Fruit fly (Drosophila melanogaster) whole organism, embryonic: ENCODE results near the gene CG12177.
A peak's percentile ranks its signal among the peaks of the same experiment; 100 is the strongest.

Source experiments
- Bgb ChIP-seq: fragments of 200-800 bp; sonication (Bioruptor generic); IDR thresholded peaks from 2 replicates; pipeline ENCODE4 v1.3.6; 2022; ENCODE audit warnings: missing biosample characterization, missing genetic modification characterization; ENCODE audit not compliant: partially characterized antibody
- CG10565 ChIP-seq: fragments of 200-800 bp; sonication (Bioruptor generic); optimal IDR thresholded peaks from 3 replicates; lab custom pipeline; 2016; ENCODE audit warnings: missing biosample characterization, mild to moderate bottlenecking, missing genetic modification characterization
- CG13424 ChIP-seq: fragments of 200-800 bp; sonication (Bioruptor generic); optimal IDR thresholded peaks from 2 replicates; lab custom pipeline; 2019; ENCODE audit warnings: missing biosample characterization, mild to moderate bottlenecking, missing genetic modification characterization, moderate library complexity
- CG17359 ChIP-seq: fragments of 200-800 bp; sonication (Bioruptor generic); optimal IDR thresholded peaks from 3 replicates; lab custom pipeline; 2018; ENCODE audit warnings: missing biosample characterization, mild to moderate bottlenecking, missing genetic modification characterization, moderate library complexity
- CG30020 ChIP-seq: fragments of 200-800 bp; optimal IDR thresholded peaks from 2 replicates; lab custom pipeline; 2019; ENCODE audit warnings: missing biosample characterization, mild to moderate bottlenecking, missing genetic modification characterization, moderate library complexity
- CG3065 ChIP-seq: fragments of 200-800 bp; sonication (Bioruptor generic); optimal IDR thresholded peaks from 2 replicates; lab custom pipeline; 2016; ENCODE audit warnings: missing biosample characterization, missing genetic modification characterization
- CG33213 ChIP-seq: fragments of 200-800 bp; sonication (Bioruptor generic); optimal IDR thresholded peaks from 3 replicates; lab custom pipeline; 2016; ENCODE audit warnings: missing biosample characterization, missing genetic modification characterization
- CG5180 ChIP-seq: fragments of 200-800 bp; sonication (Bioruptor generic); optimal IDR thresholded peaks from 3 replicates; lab custom pipeline; 2017; ENCODE audit warnings: missing biosample characterization, missing genetic modification characterization, mild to moderate bottlenecking, moderate library complexity, missing genetic modification reagents
- CG5953 ChIP-seq: fragments of 200-800 bp; sonication (Bioruptor generic); IDR thresholded peaks from 2 replicates; pipeline ENCODE4 v1.3.6; 2022; ENCODE audit warnings: missing biosample characterization, missing genetic modification characterization
- CG6683 ChIP-seq: fragments of 200-800 bp; sonication (Bioruptor generic); optimal IDR thresholded peaks from 2 replicates; lab custom pipeline; 2017; ENCODE audit warnings: missing biosample characterization, mild to moderate bottlenecking, missing genetic modification characterization, missing genetic modification reagents
- CG6791 ChIP-seq: fragments of 200-800 bp; sonication (Bioruptor generic); IDR thresholded peaks from 3 replicates; pipeline ENCODE4 v1.3.6; 2022; ENCODE audit warnings: missing biosample characterization, missing genetic modification characterization; ENCODE audit not compliant: partially characterized antibody
- CG7271 ChIP-seq: fragments of 200-800 bp; sonication (Bioruptor generic); optimal IDR thresholded peaks from 2 replicates; lab custom pipeline; 2018; ENCODE audit warnings: missing biosample characterization, mild to moderate bottlenecking, missing genetic modification characterization, moderate library complexity
- CG8089 ChIP-seq: fragments of 200-800 bp; sonication (Bioruptor generic); optimal IDR thresholded peaks from 3 replicates; lab custom pipeline; 2016; ENCODE audit warnings: missing biosample characterization, missing genetic modification characterization
- CG8290 ChIP-seq, 3 experiments: fragments of 200-800 bp; sonication (Bioruptor generic); optimal IDR thresholded peaks; 2 replicates each; lab custom pipeline; 2016 to 2019; ENCODE audit warnings: missing biosample characterization in 3 of 3, missing genetic modification characterization in 3 of 3, mild to moderate bottlenecking in 2 of 3, moderate library complexity in 1 of 3
- CG8944 ChIP-seq: fragments of 200-800 bp; sonication (Bioruptor generic); optimal IDR thresholded peaks from 3 replicates; lab custom pipeline; 2016; ENCODE audit warnings: missing biosample characterization, missing genetic modification characterization
- Camta ChIP-seq: fragments of 200-800 bp; sonication (Bioruptor generic); optimal IDR thresholded peaks from 2 replicates; lab custom pipeline; 2016; ENCODE audit warnings: missing biosample characterization, missing genetic modification characterization
- CoRest ChIP-seq: fragments of 200-800 bp; sonication (Bioruptor generic); optimal IDR thresholded peaks from 3 replicates; lab custom pipeline; 2018; ENCODE audit warnings: missing biosample characterization, mild to moderate bottlenecking, missing genetic modification characterization, moderate library complexity
- CrebB ChIP-seq: fragments of 200-800 bp; sonication (Bioruptor generic); optimal IDR thresholded peaks from 3 replicates; lab custom pipeline; 2018; ENCODE audit warnings: missing biosample characterization, mild to moderate bottlenecking, missing genetic modification characterization
- D19B ChIP-seq: fragments of 200-800 bp; sonication (Bioruptor generic); optimal IDR thresholded peaks from 2 replicates; lab custom pipeline; 2017; ENCODE audit warnings: missing biosample characterization, mild to moderate bottlenecking, missing genetic modification characterization
- Drgx ChIP-seq: fragments of 200-800 bp; sonication (Bioruptor generic); IDR thresholded peaks from 2 replicates; pipeline ENCODE4 v1.3.6; 2022; ENCODE audit warnings: missing biosample characterization, missing genetic modification characterization
- E2f1 ChIP-seq: fragments of 200-800 bp; sonication (Bioruptor generic); IDR thresholded peaks from 2 replicates; pipeline ENCODE4 v1.3.6; 2022; ENCODE audit warnings: missing biosample characterization, missing genetic modification characterization
- GATAe ChIP-seq: fragments of 200-800 bp; sonication (Bioruptor generic); conservative IDR thresholded peaks from 2 replicates; pipeline ENCODE4 v1.3.6; 2022; ENCODE audit warnings: missing biosample characterization, missing genetic modification characterization
- H15 ChIP-seq: fragments of 200-800 bp; sonication (Bioruptor generic); IDR thresholded peaks from 3 replicates; pipeline ENCODE4 v1.3.6; 2022; ENCODE audit warnings: missing biosample characterization, missing genetic modification characterization
- HmgD ChIP-seq: fragments of 200-800 bp; sonication (Bioruptor generic); optimal IDR thresholded peaks from 3 replicates; lab custom pipeline; 2016; ENCODE audit warnings: missing biosample characterization, missing genetic modification characterization
- Hmx ChIP-seq: fragments of 200-800 bp; sonication (Bioruptor generic); optimal IDR thresholded peaks from 2 replicates; lab custom pipeline; 2016; ENCODE audit warnings: missing biosample characterization, missing genetic modification characterization
- Neu2 ChIP-seq: fragments of 200-800 bp; sonication (Bioruptor generic); optimal IDR thresholded peaks from 3 replicates; lab custom pipeline; 2016; ENCODE audit warnings: missing biosample characterization, missing genetic modification characterization, borderline replicate concordance
- Oaz ChIP-seq: fragments of 200-800 bp; sonication (Bioruptor generic); IDR thresholded peaks from 2 replicates; pipeline ENCODE4 v1.3.6; 2022; ENCODE audit warnings: missing biosample characterization, missing genetic modification characterization
- Oli ChIP-seq: fragments of 200-800 bp; sonication (Bioruptor generic); optimal IDR thresholded peaks from 2 replicates; lab custom pipeline; 2018; ENCODE audit warnings: missing biosample characterization, mild to moderate bottlenecking, missing genetic modification characterization, moderate library complexity
- Optix ChIP-seq: fragments of 200-800 bp; sonication (Bioruptor generic); IDR thresholded peaks from 3 replicates; pipeline ENCODE4 v1.3.6; 2022; ENCODE audit warnings: missing biosample characterization, missing genetic modification characterization
- Scr ChIP-seq: fragments of 200-800 bp; sonication (Bioruptor generic); IDR thresholded peaks from 2 replicates; pipeline ENCODE4 v1.3.6; 2022; ENCODE audit warnings: missing biosample characterization, missing genetic modification characterization; ENCODE audit not compliant: partially characterized antibody
- Six4 ChIP-seq: fragments of 200-800 bp; sonication (Bioruptor generic); optimal IDR thresholded peaks from 2 replicates; lab custom pipeline; 2016; ENCODE audit warnings: missing biosample characterization, missing genetic modification characterization
- Taf1 ChIP-seq: fragments of 200-800 bp; sonication (Bioruptor generic); IDR thresholded peaks from 2 replicates; pipeline ENCODE4 v1.3.6; 2022; ENCODE audit warnings: missing biosample characterization, missing genetic modification characterization
- ato ChIP-seq: fragments of 200-800 bp; sonication (Bioruptor generic); IDR thresholded peaks from 2 replicates; pipeline ENCODE4 v1.3.6; 2022; ENCODE audit warnings: missing biosample characterization, missing genetic modification characterization; ENCODE audit not compliant: partially characterized antibody
- cato ChIP-seq: fragments of 200-800 bp; sonication (Bioruptor generic); optimal IDR thresholded peaks from 2 replicates; lab custom pipeline; 2016; ENCODE audit warnings: missing biosample characterization, missing genetic modification characterization, borderline replicate concordance
- chm ChIP-seq: fragments of 200-800 bp; sonication (Bioruptor generic); IDR thresholded peaks from 2 replicates; pipeline ENCODE4 v1.3.6; 2022; ENCODE audit warnings: missing biosample characterization, missing genetic modification characterization
- crc ChIP-seq: fragments of 200-800 bp; sonication (Bioruptor generic); optimal IDR thresholded peaks from 2 replicates; lab custom pipeline; 2016; ENCODE audit warnings: missing biosample characterization, missing genetic modification characterization
- da ChIP-seq: fragments of 200-800 bp; sonication (Bioruptor generic); optimal IDR thresholded peaks from 2 replicates; lab custom pipeline; 2016; ENCODE audit warnings: missing biosample characterization, missing genetic modification characterization
- fu2 ChIP-seq: fragments of 200-800 bp; sonication (Bioruptor generic); optimal IDR thresholded peaks from 2 replicates; lab custom pipeline; 2016; ENCODE audit warnings: missing biosample characterization, missing genetic modification characterization
- gcm ChIP-seq: fragments of 200-800 bp; sonication (Bioruptor generic); optimal IDR thresholded peaks from 2 replicates; lab custom pipeline; 2019; ENCODE audit warnings: missing biosample characterization, mild to moderate bottlenecking, missing genetic modification characterization, moderate library complexity
- ken ChIP-seq: fragments of 200-800 bp; sonication (Bioruptor generic); IDR thresholded peaks from 3 replicates; pipeline ENCODE4 v1.3.6; 2022; ENCODE audit warnings: missing biosample characterization, missing genetic modification characterization
- pan ChIP-seq, 4 experiments: fragments of >200 bp in 3 of 4; fragments of 200-800 bp in 1 of 4; sonication (Bioruptor generic) in 1 of 4; optimal IDR thresholded peaks in 3 of 4; IDR thresholded peaks in 1 of 4; 2 replicates each; pipeline versions ENCODE4 v1.3.6 to Lab custom; 2017 to 2022; ENCODE audit warnings: missing biosample characterization in 2 of 4, missing genetic modification characterization in 2 of 4, mixed read lengths in 1 of 4
- pnt ChIP-seq: fragments of 200-800 bp; sonication (Bioruptor generic); optimal IDR thresholded peaks from 3 replicates; lab custom pipeline; 2016; ENCODE audit warnings: missing biosample characterization, missing genetic modification characterization
- salm ChIP-seq: fragments of 200-800 bp; sonication (Bioruptor generic); optimal IDR thresholded peaks from 2 replicates; lab custom pipeline; 2018; ENCODE audit warnings: missing biosample characterization, mild to moderate bottlenecking, missing genetic modification characterization
- sim ChIP-seq: fragments of 200-800 bp; sonication (Bioruptor generic); IDR thresholded peaks from 2 replicates; pipeline ENCODE4 v1.3.6; 2022; ENCODE audit warnings: missing biosample characterization, missing genetic modification characterization
- sqz ChIP-seq: fragments of 200-800 bp; sonication (Bioruptor generic); optimal IDR thresholded peaks from 3 replicates; lab custom pipeline; 2018; ENCODE audit warnings: missing biosample characterization, mild to moderate bottlenecking, missing genetic modification characterization
- tgo ChIP-seq: fragments of 200-800 bp; sonication (Bioruptor generic); IDR thresholded peaks from 3 replicates; pipeline ENCODE4 v1.3.6; 2022; ENCODE audit warnings: missing biosample characterization, missing genetic modification characterization
- zen2 ChIP-seq: fragments of 200-800 bp; sonication (Bioruptor generic); IDR thresholded peaks from 3 replicates; pipeline ENCODE4 v1.3.6; 2022; ENCODE audit warnings: missing biosample characterization, missing genetic modification characterization; ENCODE audit not compliant: partially characterized antibody

Gene CG12177

DNA sequence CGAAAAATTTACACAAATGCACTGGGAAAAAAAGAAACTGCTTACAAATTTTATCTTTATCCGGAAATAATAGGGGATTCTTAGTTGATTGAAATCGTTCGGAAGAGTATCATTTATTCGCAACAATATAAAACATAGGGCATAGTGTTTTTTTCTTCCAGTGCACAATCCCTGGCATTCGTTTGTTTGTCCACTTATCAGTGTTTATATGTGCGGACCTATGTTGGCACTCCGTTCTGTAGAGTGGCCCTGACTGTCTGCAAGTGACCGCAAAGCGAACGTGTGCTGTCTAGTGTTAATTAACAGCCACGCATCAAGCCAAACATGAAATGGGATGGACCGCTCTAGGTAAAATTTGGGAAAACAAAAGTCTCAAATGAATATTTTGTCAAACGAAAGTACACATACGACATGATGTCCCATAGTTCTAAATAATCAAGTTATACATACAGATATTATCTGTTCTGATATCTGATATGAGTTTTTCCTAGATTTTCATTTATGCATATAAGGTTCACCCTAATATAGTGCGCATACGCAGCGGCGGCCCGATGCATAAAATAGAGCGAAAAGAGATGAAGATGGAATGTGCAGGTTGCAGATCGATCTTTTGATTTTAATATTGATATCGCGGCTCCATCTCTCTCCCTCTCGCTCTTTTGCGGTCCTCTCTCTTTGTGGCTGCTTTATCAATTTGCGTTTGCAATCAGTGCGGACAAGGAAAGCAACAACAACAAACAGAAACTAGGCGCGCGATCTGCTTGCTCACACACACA, 39.0 kb downstream of the CG12177 start (continued):
- TF ChIP-seq D19B, result peak; percentile 87
- TF ChIP-seq pnt, result peak; percentile 96
- TF ChIP-seq CG10565 (GFP tag; lab: Kevin White, UChicago), result peak; percentile 69
- TF ChIP-seq CG33213 (GFP tag; lab: Kevin White, UChicago), result peak; percentile 94
- TF ChIP-seq salm (tag; lab: Kevin White, UChicago), result peak; percentile 82
- TF ChIP-seq Oli (tag; lab: Kevin White, UChicago), result peak; percentile 94
- TF ChIP-seq crc, result peak; percentile 94
- TF ChIP-seq CG30020 (tag; lab: Kevin White, UChicago), result peak; percentile 56
- peak; percentile 83 for TF ChIP-seq CG5180
- peak; percentile 93 for TF ChIP-seq E2f1
- TF ChIP-seq H15 (GFP tag; lab: Robert Waterston, UW), result peak; percentile 87
- peak; percentile 80 for TF ChIP-seq CrebB
- peak; percentile 89 for TF ChIP-seq da (GFP tag; lab: Kevin White, UChicago)
- TF ChIP-seq CG8290 (GFP tag; optimal IDR thresholded peaks at IDR 0.05; lab: Kevin White, UChicago), result peak; percentile 64
- peak in 1 of 2 experiments; percentile 94 for TF ChIP-seq CG8290 (tag; optimal IDR thresholded peaks at IDR 0.05; lab: Kevin White, UChicago)
- peak; percentile 88 for TF ChIP-seq Oaz (GFP tag; lab: Robert Waterston, UW)
- peak; percentile 91 for TF ChIP-seq ken (GFP tag; lab: Robert Waterston, UW)
- no peak for TF ChIP-seq Bgb
- TF ChIP-seq HmgD, result peak; percentile 86
- peak; percentile 82 for TF ChIP-seq GATAe (GFP tag; lab: Robert Waterston, UW)
- TF ChIP-seq chm (GFP tag; lab: Robert Waterston, UW), result peak; percentile 78
- TF ChIP-seq Neu2 (GFP tag; lab: Kevin White, UChicago), result peak; percentile 86
- TF ChIP-seq CG17359 (tag; lab: Kevin White, UChicago), result peak; percentile 93
- no peak for TF ChIP-seq ato (GFP tag; lab: Robert Waterston, UW)
- TF ChIP-seq pan (optimal IDR thresholded peaks at IDR 0.05; lab: Kevin White, UChicago), result no peak
- TF ChIP-seq pan (GFP tag; optimal IDR thresholded peaks at IDR 0.05 in 1 of 2, IDR thresholded peaks at IDR 0.05 in 1 of 2), result peak in 1 of 2 experiments; percentile 94
- TF ChIP-seq Optix (GFP tag; lab: Robert Waterston, UW), result peak; percentile 88
- peak; percentile 90 for TF ChIP-seq Drgx (GFP tag; lab: Robert Waterston, UW)
- TF ChIP-seq sqz, result peak; percentile 89
- TF ChIP-seq Scr, result no peak
- peak; percentile 86 for TF ChIP-seq gcm (GFP tag; lab: Kevin White, UChicago)
- peak; percentile 84 for TF ChIP-seq CG5953 (GFP tag; lab: Robert Waterston, UW)
- peak; percentile 94 for TF ChIP-seq Camta (GFP tag; lab: Kevin White, UChicago)
- peak; percentile 96 for TF ChIP-seq CoRest (tag; lab: Kevin White, UChicago)
- peak; percentile 93 for TF ChIP-seq CG8089 (GFP tag; lab: Kevin White, UChicago)
- peak; percentile 77 for TF ChIP-seq sim (GFP tag; lab: Robert Waterston, UW)
- peak; percentile 95 for TF ChIP-seq fu2
- peak; percentile 90 for TF ChIP-seq cato (GFP tag; lab: Kevin White, UChicago)
- peak; percentile 92 for TF ChIP-seq tgo (GFP tag; lab: Robert Waterston, UW)
- TF ChIP-seq CG6791, result no peak
- TF ChIP-seq CG7271 (tag; lab: Kevin White, UChicago), result no peak
- peak; percentile 68; the same call in 1 of the 2 replicates for TF ChIP-seq Taf1 (GFP tag; lab: Robert Waterston, UW)
- TF ChIP-seq CG6683 (GFP tag; lab: Kevin White, UChicago), result peak; percentile 76
- peak; percentile 88 for TF ChIP-seq Six4
- TF ChIP-seq CG8944 (GFP tag; lab: Kevin White, UChicago), result peak; percentile 96
- peak; percentile 93 for TF ChIP-seq CG13424 (tag; lab: Kevin White, UChicago)
- peak; percentile 73 for TF ChIP-seq CG3065 (GFP tag; lab: Kevin White, UChicago)
- no peak for TF ChIP-seq zen2 (GFP tag; lab: Robert Waterston, UW)
- peak; percentile 87 for TF ChIP-seq Hmx (GFP tag; lab: Kevin White, UChicago)
